Fruit fly (Drosophila melanogaster) whole organism, prepupa: Measurements from ENCODE around the gene CG32040.
A peak's percentile ranks its signal among the peaks of the same experiment; 100 is the strongest.

ENCODE experiments used
- Blimp-1 ChIP-seq: fragments of 200-800 bp; sonication (Bioruptor generic); optimal IDR thresholded peaks from 3 replicates; lab custom pipeline; 2017; ENCODE audit warnings: missing biosample characterization, missing genetic modification characterization, mild to moderate bottlenecking, moderate library complexity, missing genetic modification reagents
- CG10631 ChIP-seq: fragments of 200-800 bp; sonication (Bioruptor generic); optimal IDR thresholded peaks from 2 replicates; lab custom pipeline; 2016; ENCODE audit warnings: missing biosample characterization, missing genetic modification characterization
- CG11762 ChIP-seq: fragments of 200-800 bp; sonication (Bioruptor generic); optimal IDR thresholded peaks from 3 replicates; lab custom pipeline; 2016; ENCODE audit warnings: missing biosample characterization, missing genetic modification characterization; ENCODE audit not compliant: insufficient read depth
- CG15336 ChIP-seq: fragments of 200-800 bp; sonication (Bioruptor generic); IDR thresholded peaks from 2 replicates; pipeline ENCODE4 v1.3.6; 2022; ENCODE audit warnings: missing biosample characterization, missing genetic modification characterization
- CG1621 ChIP-seq: fragments of 200-800 bp; sonication (Bioruptor generic); optimal IDR thresholded peaks from 3 replicates; lab custom pipeline; 2018; ENCODE audit warnings: missing biosample characterization, mild to moderate bottlenecking, missing genetic modification characterization
- CG16779 ChIP-seq: fragments of 200-800 bp; sonication (Bioruptor generic); optimal IDR thresholded peaks from 3 replicates; lab custom pipeline; 2017; ENCODE audit warnings: missing biosample characterization, mild to moderate bottlenecking, missing genetic modification characterization
- CG3032 ChIP-seq: fragments of 200-800 bp; optimal IDR thresholded peaks from 2 replicates; lab custom pipeline; 2019; ENCODE audit warnings: missing biosample characterization, mild to moderate bottlenecking, missing genetic modification characterization, moderate library complexity
- CG31627 ChIP-seq: fragments of 200-800 bp; sonication (Bioruptor generic); optimal IDR thresholded peaks from 3 replicates; lab custom pipeline; 2016; ENCODE audit warnings: missing biosample characterization, missing genetic modification characterization
- CG32006 ChIP-seq: fragments of 200-800 bp; sonication (Bioruptor generic); optimal IDR thresholded peaks from 3 replicates; lab custom pipeline; 2017; ENCODE audit warnings: missing biosample characterization, mild to moderate bottlenecking, missing genetic modification characterization
- CG3919 ChIP-seq: fragments of 200-800 bp; sonication (Bioruptor generic); optimal IDR thresholded peaks from 3 replicates; lab custom pipeline; 2016; ENCODE audit warnings: missing biosample characterization, missing genetic modification characterization
- CG6163 ChIP-seq: fragments of 200-800 bp; sonication (Bioruptor generic); IDR thresholded peaks from 3 replicates; pipeline ENCODE4 v1.3.6; 2022; ENCODE audit warnings: missing biosample characterization, missing genetic modification characterization
- CG6276 ChIP-seq: fragments of 200-800 bp; sonication (Bioruptor generic); optimal IDR thresholded peaks from 2 replicates; lab custom pipeline; 2017; ENCODE audit warnings: missing biosample characterization, mild to moderate bottlenecking, missing genetic modification characterization
- CG6792 ChIP-seq: fragments of 200-800 bp; sonication (Bioruptor generic); optimal IDR thresholded peaks from 3 replicates; lab custom pipeline; 2016; ENCODE audit warnings: missing biosample characterization, missing genetic modification characterization
- CG6808 ChIP-seq: fragments of 200-800 bp; sonication (Bioruptor generic); optimal IDR thresholded peaks from 3 replicates; lab custom pipeline; 2017; ENCODE audit warnings: missing biosample characterization, missing genetic modification characterization, mild to moderate bottlenecking, moderate library complexity, missing genetic modification reagents
- CG7368 ChIP-seq: fragments of 200-800 bp; sonication (Bioruptor generic); optimal IDR thresholded peaks from 3 replicates; lab custom pipeline; 2016; ENCODE audit warnings: missing biosample characterization, missing genetic modification characterization
- CG8632 ChIP-seq: fragments of 200-800 bp; sonication (Bioruptor generic); optimal IDR thresholded peaks from 3 replicates; lab custom pipeline; 2016; ENCODE audit warnings: missing biosample characterization, missing genetic modification characterization
- CG9139 ChIP-seq: fragments of 200-800 bp; sonication (Bioruptor generic); optimal IDR thresholded peaks from 3 replicates; lab custom pipeline; 2017; ENCODE audit warnings: missing biosample characterization, mild to moderate bottlenecking, missing genetic modification characterization
- Eip75B ChIP-seq: fragments of 200-800 bp; sonication (Bioruptor generic); optimal IDR thresholded peaks from 3 replicates; lab custom pipeline; 2016; ENCODE audit warnings: missing biosample characterization, missing genetic modification characterization
- Eip78C ChIP-seq: fragments of 200-800 bp; sonication (Bioruptor generic); peaks from one replicate; lab custom pipeline; 2016; ENCODE audit warnings: missing biosample characterization, missing genetic modification characterization
- Eip93F ChIP-seq: fragments of 200-800 bp; sonication (Bioruptor generic); optimal IDR thresholded peaks from 2 replicates; lab custom pipeline; 2016; ENCODE audit warnings: missing biosample characterization, mild to moderate bottlenecking, missing genetic modification characterization
- Ets21C ChIP-seq: fragments of 200-800 bp; sonication (Bioruptor generic); optimal IDR thresholded peaks from 3 replicates; lab custom pipeline; 2016; ENCODE audit warnings: missing biosample characterization, missing genetic modification characterization
- Ets96B ChIP-seq: fragments of 200-800 bp; optimal IDR thresholded peaks from 2 replicates; lab custom pipeline; 2019; ENCODE audit warnings: missing biosample characterization, mild to moderate bottlenecking, missing genetic modification characterization, moderate library complexity
- Gug ChIP-seq: fragments of 200-800 bp; sonication (Bioruptor generic); IDR thresholded peaks from 2 replicates; pipeline ENCODE4 v1.3.6; 2022; ENCODE audit warnings: missing biosample characterization, missing genetic modification characterization
- Hr39 ChIP-seq: fragments of 200-800 bp; sonication (Bioruptor generic); optimal IDR thresholded peaks from 2 replicates; lab custom pipeline; 2016; ENCODE audit warnings: missing biosample characterization, missing genetic modification characterization
- Met ChIP-seq: fragments of 200-800 bp; sonication (Bioruptor generic); optimal IDR thresholded peaks from 3 replicates; lab custom pipeline; 2016; ENCODE audit warnings: missing biosample characterization, missing genetic modification characterization
- Sox14 ChIP-seq: fragments of 200-800 bp; sonication (Bioruptor generic); optimal IDR thresholded peaks from 3 replicates; lab custom pipeline; 2016; ENCODE audit warnings: missing biosample characterization, missing genetic modification characterization
- achi ChIP-seq: fragments of 200-800 bp; sonication (Bioruptor generic); optimal IDR thresholded peaks from 3 replicates; lab custom pipeline; 2016; ENCODE audit warnings: missing biosample characterization, missing genetic modification characterization
- acj6 ChIP-seq: fragments of 200-800 bp; sonication (Bioruptor generic); optimal IDR thresholded peaks from 3 replicates; lab custom pipeline; 2016; ENCODE audit warnings: missing biosample characterization, missing genetic modification characterization
- cyc ChIP-seq: fragments of 200-800 bp; sonication (Bioruptor generic); optimal IDR thresholded peaks from 3 replicates; lab custom pipeline; 2016; ENCODE audit warnings: missing biosample characterization, missing genetic modification characterization
- dac ChIP-seq: fragments of 200-800 bp; sonication (Bioruptor generic); optimal IDR thresholded peaks from 2 replicates; lab custom pipeline; 2017; ENCODE audit warnings: missing biosample characterization, mild to moderate bottlenecking, missing genetic modification characterization
- dsx ChIP-seq: fragments of 200-800 bp; optimal IDR thresholded peaks from 3 replicates; lab custom pipeline; 2019; ENCODE audit warnings: missing biosample characterization, mild to moderate bottlenecking, missing genetic modification characterization, moderate library complexity; ENCODE audit not compliant: poor library complexity, severe bottlenecking
- esn ChIP-seq: fragments of 200-800 bp; sonication (Bioruptor generic); optimal IDR thresholded peaks from 2 replicates; lab custom pipeline; 2016; ENCODE audit warnings: missing biosample characterization, mild to moderate bottlenecking, missing genetic modification characterization, moderate library complexity
- fd85E ChIP-seq: fragments of 200-800 bp; sonication (Bioruptor generic); optimal IDR thresholded peaks from 3 replicates; lab custom pipeline; 2016; ENCODE audit warnings: missing biosample characterization, missing genetic modification characterization
- fkh ChIP-seq: fragments of 200-800 bp; sonication (Bioruptor generic); optimal IDR thresholded peaks from 3 replicates; lab custom pipeline; 2017; ENCODE audit warnings: missing biosample characterization, mild to moderate bottlenecking, missing genetic modification characterization, moderate library complexity
- lz ChIP-seq: fragments of 200-800 bp; sonication (Bioruptor generic); optimal IDR thresholded peaks from 3 replicates; lab custom pipeline; 2016; ENCODE audit warnings: missing biosample characterization, missing genetic modification characterization
- net ChIP-seq: fragments of 200-800 bp; sonication (Bioruptor generic); optimal IDR thresholded peaks from 3 replicates; lab custom pipeline; 2016; ENCODE audit warnings: missing biosample characterization, missing genetic modification characterization
- pdm3 ChIP-seq: fragments of 200-800 bp; sonication (Bioruptor generic); optimal IDR thresholded peaks from 3 replicates; lab custom pipeline; 2016; ENCODE audit warnings: missing biosample characterization, missing genetic modification characterization
- spab ChIP-seq: fragments of 200-800 bp; sonication (Bioruptor generic); optimal IDR thresholded peaks from 2 replicates; lab custom pipeline; 2017; ENCODE audit warnings: missing biosample characterization, mild to moderate bottlenecking, missing genetic modification characterization, missing genetic modification reagents
- ss ChIP-seq, 2 experiments: fragments of 200-800 bp; sonication (Bioruptor generic); optimal IDR thresholded peaks; 2 replicates in 1 of 2; 3 replicates in 1 of 2; lab custom pipeline; 2017 to 2018; ENCODE audit warnings: mild to moderate bottlenecking in 2 of 2, missing biosample characterization in 2 of 2, missing genetic modification characterization in 2 of 2, moderate library complexity in 1 of 2
- svp ChIP-seq: fragments of 200-800 bp; sonication (Bioruptor generic); peaks from one replicate; lab custom pipeline; 2016; ENCODE audit warnings: missing biosample characterization, missing genetic modification characterization
- topi ChIP-seq: fragments of 200-800 bp; sonication (Bioruptor generic); optimal IDR thresholded peaks from 3 replicates; lab custom pipeline; 2016; ENCODE audit warnings: missing biosample characterization, missing genetic modification characterization
- vri ChIP-seq: fragments of 200-800 bp; sonication (Bioruptor generic); optimal IDR thresholded peaks from 3 replicates; lab custom pipeline; 2016; ENCODE audit warnings: missing biosample characterization, mild to moderate bottlenecking, missing genetic modification characterization

Gene CG32040

DNA sequence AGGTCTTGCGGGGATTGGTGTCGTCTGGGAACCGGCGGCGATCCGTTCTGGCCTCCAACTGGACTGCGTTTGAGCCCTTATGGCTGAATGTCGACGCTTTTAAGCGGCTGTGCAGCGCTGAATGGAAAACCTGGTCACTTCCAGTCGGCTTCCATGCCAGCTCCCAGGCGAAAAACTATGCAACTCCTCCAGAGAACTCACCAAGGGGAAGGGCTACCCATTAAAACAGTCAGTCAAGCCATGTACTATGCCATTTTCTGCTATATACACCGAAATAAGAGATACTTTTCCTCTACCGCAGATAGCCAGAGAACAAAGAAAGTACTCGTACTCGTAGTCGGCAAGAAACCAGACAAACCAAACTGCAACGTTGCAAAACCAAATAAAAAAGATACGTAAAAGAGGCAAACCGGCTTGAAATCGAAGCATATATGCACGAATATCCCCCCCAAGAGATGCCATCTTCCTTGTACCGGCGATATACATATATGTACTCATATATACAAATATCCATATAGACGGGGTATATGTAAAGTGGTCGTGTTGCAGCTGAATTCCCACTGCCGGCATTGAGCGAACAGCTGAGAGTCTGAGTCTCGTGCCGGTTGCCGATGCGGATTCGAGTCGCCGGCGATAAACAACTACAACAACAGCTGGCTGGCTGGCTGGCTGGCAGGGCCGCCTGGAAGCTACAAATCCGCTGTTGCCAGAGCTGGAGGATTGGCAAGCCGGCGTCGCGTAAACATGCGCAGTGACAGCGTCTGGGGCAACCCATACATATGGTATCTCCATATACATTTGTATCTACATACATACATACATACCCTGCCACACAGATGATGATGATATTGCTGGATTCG is 25.9 kb downstream of the CG32040 start, which contains the start of gene Hsp67Ba (continued):
- TF ChIP-seq Hr39 (GFP tag; lab: Kevin White, UChicago) (no peak), Met (GFP tag; lab: Kevin White, UChicago) (no peak), Eip93F (GFP tag; lab: Kevin White, UChicago) (peak; percentile 41), CG8632 (GFP tag; lab: Kevin White, UChicago) (no peak), fkh (no peak), acj6 (no peak), CG3032 (tag; lab: Kevin White, UChicago) (no peak), topi (GFP tag; lab: Kevin White, UChicago) (no peak), Ets21C (GFP tag; lab: Kevin White, UChicago) (no peak), fd85E (GFP tag; lab: Kevin White, UChicago) (no peak), CG32006 (GFP tag; lab: Kevin White, UChicago) (no peak), dac (GFP tag; lab: Kevin White, UChicago) (no peak), Sox14 (GFP tag; lab: Kevin White, UChicago) (peak; percentile 67), CG11762 (GFP tag; lab: Kevin White, UChicago) (no peak), vri (GFP tag; lab: Kevin White, UChicago) (no peak), dsx (GFP tag; lab: Kevin White, UChicago) (no peak), CG1621 (no peak), CG7368 (GFP tag; lab: Kevin White, UChicago) (no peak), spab (GFP tag; lab: Kevin White, UChicago) (no peak), achi (GFP tag; lab: Kevin White, UChicago) (no peak), lz (no peak), Eip75B (GFP tag; lab: Kevin White, UChicago) (no peak)

DNA sequence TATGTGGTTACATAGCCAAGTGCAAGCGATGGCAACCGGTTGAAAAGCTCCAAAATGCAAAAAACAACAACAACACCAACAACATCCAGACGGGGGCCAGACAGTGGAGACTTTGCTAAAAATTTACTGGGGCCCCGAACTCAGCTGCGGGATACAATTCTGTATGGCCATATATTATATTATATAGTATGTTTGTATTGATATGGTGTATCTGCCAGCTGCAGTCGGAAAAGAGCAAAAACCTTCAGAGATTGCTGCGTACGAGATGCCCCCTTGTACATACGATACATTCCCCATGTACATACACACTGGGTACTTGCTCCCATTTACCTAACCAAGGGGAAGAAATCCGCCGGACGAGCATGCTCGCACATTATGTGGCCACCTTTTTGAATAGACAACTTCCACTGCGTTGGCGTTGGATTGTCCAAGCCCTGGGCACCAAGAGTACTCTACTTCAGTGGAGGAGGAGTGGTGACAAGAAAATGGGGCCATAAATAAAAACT is 26.6 kb downstream of the CG32040 start:
- TF ChIP-seq CG6808 (GFP tag; lab: Kevin White, UChicago) (peak; percentile 20), Ets21C (GFP tag; lab: Kevin White, UChicago) (no peak), cyc (GFP tag; lab: Kevin White, UChicago) (no peak), dac (GFP tag; lab: Kevin White, UChicago) (no peak), Hr39 (GFP tag; lab: Kevin White, UChicago) (no peak), ss (GFP tag; optimal IDR thresholded peaks at IDR 0.05; lab: Kevin White, UChicago) (peak; percentile 6 to 12), Blimp-1 (no peak), esn (GFP tag; lab: Kevin White, UChicago) (no peak), svp (GFP tag; lab: Kevin White, UChicago) (peak; percentile 73), lz (no peak), CG15336 (GFP tag; lab: Robert Waterston, UW) (peak; percentile 7; the same call in 1 of the 2 replicates), dsx (GFP tag; lab: Kevin White, UChicago) (no peak), pdm3 (GFP tag; lab: Kevin White, UChicago) (no peak), Eip78C (GFP tag; lab: Kevin White, UChicago) (peak; percentile 49), CG10631 (GFP tag; lab: Kevin White, UChicago) (no peak), spab (GFP tag; lab: Kevin White, UChicago) (no peak), Gug (GFP tag; lab: Robert Waterston, UW) (no peak), CG3032 (tag; lab: Kevin White, UChicago) (no peak), Met (GFP tag; lab: Kevin White, UChicago) (no peak), CG16779 (no peak), topi (GFP tag; lab: Kevin White, UChicago) (no peak), Sox14 (GFP tag; lab: Kevin White, UChicago) (no peak), CG7368 (GFP tag; lab: Kevin White, UChicago) (no peak)

DNA sequence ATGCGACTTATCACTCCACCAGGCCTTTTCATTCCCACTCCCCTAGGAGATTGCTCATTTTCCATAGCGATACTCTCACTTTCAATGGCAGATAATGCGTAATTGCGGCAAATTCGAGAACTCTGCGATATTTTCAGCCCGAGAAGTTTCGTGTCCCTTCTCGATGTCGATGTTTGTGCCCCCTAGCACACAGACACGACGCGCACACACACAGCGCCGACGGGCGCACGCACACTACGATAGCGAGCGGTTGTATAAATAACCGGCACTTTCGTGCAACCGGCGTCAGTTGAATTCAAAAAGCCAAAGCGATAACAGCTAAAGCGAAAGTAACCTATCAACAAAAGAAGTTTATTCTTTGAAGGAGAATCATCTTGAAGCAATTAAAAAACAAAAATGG is 27.8 kb downstream of the CG32040 start, which contains the start of gene Hsp23:
Gene Hsp23 (plus strand): TSS at position 281 of the 400 bp plus-strand sequence.
- TF ChIP-seq Eip78C (GFP tag; lab: Kevin White, UChicago): peak; percentile 67
- no peak for TF ChIP-seq CG16779
- TF ChIP-seq Sox14 (GFP tag; lab: Kevin White, UChicago): peak; percentile 53
- TF ChIP-seq esn (GFP tag; lab: Kevin White, UChicago): peak; percentile 48
- no peak for TF ChIP-seq acj6
- TF ChIP-seq Met (GFP tag; lab: Kevin White, UChicago): peak; percentile 5
- TF ChIP-seq lz: peak; percentile 20
- no peak for TF ChIP-seq dac (GFP tag; lab: Kevin White, UChicago)
- peak; percentile 64 to 71 for TF ChIP-seq ss (GFP tag; optimal IDR thresholded peaks at IDR 0.05; lab: Kevin White, UChicago)
- peak; percentile 13 for TF ChIP-seq CG6276 (GFP tag; lab: Kevin White, UChicago)
- peak; percentile 35 for TF ChIP-seq net (GFP tag; lab: Kevin White, UChicago)
- TF ChIP-seq spab (GFP tag; lab: Kevin White, UChicago): no peak
- peak; percentile 66 for TF ChIP-seq CG9139 (GFP tag; lab: Kevin White, UChicago)
- TF ChIP-seq Ets96B (tag; lab: Kevin White, UChicago): peak; percentile 12
- TF ChIP-seq CG6163 (GFP tag; lab: Robert Waterston, UW): peak; percentile 17; the same call in 2 of the 3 replicates
- no peak for TF ChIP-seq CG31627 (GFP tag; lab: Kevin White, UChicago)
- peak; percentile 65 for TF ChIP-seq Eip75B (GFP tag; lab: Kevin White, UChicago)
- no peak for TF ChIP-seq Gug (GFP tag; lab: Robert Waterston, UW)
- TF ChIP-seq CG6792 (GFP tag; lab: Kevin White, UChicago): no peak
- peak; percentile 37 for TF ChIP-seq CG3919 (GFP tag; lab: Kevin White, UChicago)
